Worm (Caenorhabditis elegans) whole organism, L4/young adult: ENCODE data around the gene C45H4.18.

Source experiments
- dao-5 ChIP-seq: sonication (generic microtip); optimal IDR thresholded peaks from 2 replicates; lab custom pipeline; 2016; ENCODE audit warnings: missing genotype, missing genetic modification characterization, moderate library complexity, missing compliant biosample characterization
- him-1 ChIP-seq: sonication (generic microtip); optimal IDR thresholded peaks from 2 replicates; lab custom pipeline; 2016; ENCODE audit warnings: missing genotype, missing genetic modification reagents, missing genetic modification characterization, missing compliant biosample characterization

DNA sequence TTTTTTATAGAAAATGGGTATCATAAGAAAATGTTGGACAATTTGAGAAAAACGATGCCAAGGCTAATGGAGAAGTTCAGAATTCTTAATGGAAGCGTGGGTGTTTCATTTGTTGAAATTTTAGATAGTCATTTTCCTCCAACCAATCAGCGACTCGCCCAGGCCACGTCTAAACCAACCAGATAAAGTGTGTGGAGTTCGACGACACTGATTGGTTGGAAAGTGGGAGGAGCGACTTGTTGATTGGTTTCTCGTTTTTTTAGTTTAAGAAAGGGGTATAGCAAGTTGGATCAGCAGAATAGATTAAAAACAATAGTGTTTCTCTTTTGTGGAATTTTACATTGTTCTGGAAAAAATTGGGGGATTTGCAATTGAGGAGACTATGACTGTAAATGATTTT, 32.2 kb downstream of the C45H4.18 start:
- TF ChIP-seq him-1 (tag; lab: Kevin White, UChicago) (no peak), dao-5 (tag; lab: Kevin White, UChicago) (no peak)
